Fruit fly (Drosophila melanogaster) whole organism, prepupa: Measurements from ENCODE around the gene Axud1.

Experiments used
- CG10669 ChIP-seq: fragments of 200-800 bp; sonication (Bioruptor generic); optimal IDR thresholded peaks from 3 replicates; lab custom pipeline; 2018; ENCODE audit warnings: missing biosample characterization, mild to moderate bottlenecking, missing genetic modification characterization, moderate library complexity
- CG11294 ChIP-seq: fragments of 200-800 bp; sonication (Bioruptor generic); IDR thresholded peaks from 2 replicates; pipeline ENCODE4 v1.3.6; 2022; ENCODE audit warnings: missing biosample characterization, missing genetic modification characterization
- CG11762 ChIP-seq: fragments of 200-800 bp; sonication (Bioruptor generic); optimal IDR thresholded peaks from 3 replicates; lab custom pipeline; 2016; ENCODE audit warnings: missing biosample characterization, missing genetic modification characterization; ENCODE audit not compliant: insufficient read depth
- CG11902 ChIP-seq: fragments of 200-800 bp; sonication (Bioruptor generic); optimal IDR thresholded peaks from 3 replicates; lab custom pipeline; 2016; ENCODE audit warnings: missing biosample characterization, missing genetic modification characterization
- CG15336 ChIP-seq: fragments of 200-800 bp; sonication (Bioruptor generic); IDR thresholded peaks from 2 replicates; pipeline ENCODE4 v1.3.6; 2022; ENCODE audit warnings: missing biosample characterization, missing genetic modification characterization
- CG1621 ChIP-seq: fragments of 200-800 bp; sonication (Bioruptor generic); optimal IDR thresholded peaks from 3 replicates; lab custom pipeline; 2018; ENCODE audit warnings: missing biosample characterization, mild to moderate bottlenecking, missing genetic modification characterization
- CG3032 ChIP-seq: fragments of 200-800 bp; optimal IDR thresholded peaks from 2 replicates; lab custom pipeline; 2019; ENCODE audit warnings: missing biosample characterization, mild to moderate bottlenecking, missing genetic modification characterization, moderate library complexity
- CG31627 ChIP-seq: fragments of 200-800 bp; sonication (Bioruptor generic); optimal IDR thresholded peaks from 3 replicates; lab custom pipeline; 2016; ENCODE audit warnings: missing biosample characterization, missing genetic modification characterization
- CG32006 ChIP-seq: fragments of 200-800 bp; sonication (Bioruptor generic); optimal IDR thresholded peaks from 3 replicates; lab custom pipeline; 2017; ENCODE audit warnings: missing biosample characterization, mild to moderate bottlenecking, missing genetic modification characterization
- CG34406 ChIP-seq: fragments of 200-800 bp; sonication (Bioruptor generic); optimal IDR thresholded peaks from 3 replicates; lab custom pipeline; 2016; ENCODE audit warnings: missing biosample characterization, missing genetic modification characterization
- CG3919 ChIP-seq: fragments of 200-800 bp; sonication (Bioruptor generic); optimal IDR thresholded peaks from 3 replicates; lab custom pipeline; 2016; ENCODE audit warnings: missing biosample characterization, missing genetic modification characterization
- CG4318 ChIP-seq: fragments of 200-800 bp; sonication (Bioruptor generic); optimal IDR thresholded peaks from 3 replicates; lab custom pipeline; 2017; ENCODE audit warnings: missing biosample characterization, mild to moderate bottlenecking, missing genetic modification characterization
- CG6163 ChIP-seq: fragments of 200-800 bp; sonication (Bioruptor generic); IDR thresholded peaks from 3 replicates; pipeline ENCODE4 v1.3.6; 2022; ENCODE audit warnings: missing biosample characterization, missing genetic modification characterization
- CG6276 ChIP-seq: fragments of 200-800 bp; sonication (Bioruptor generic); optimal IDR thresholded peaks from 2 replicates; lab custom pipeline; 2017; ENCODE audit warnings: missing biosample characterization, mild to moderate bottlenecking, missing genetic modification characterization
- CG6792 ChIP-seq: fragments of 200-800 bp; sonication (Bioruptor generic); optimal IDR thresholded peaks from 3 replicates; lab custom pipeline; 2016; ENCODE audit warnings: missing biosample characterization, missing genetic modification characterization
- CG6808 ChIP-seq: fragments of 200-800 bp; sonication (Bioruptor generic); optimal IDR thresholded peaks from 3 replicates; lab custom pipeline; 2017; ENCODE audit warnings: missing biosample characterization, missing genetic modification characterization, mild to moderate bottlenecking, moderate library complexity, missing genetic modification reagents
- CG6854 ChIP-seq: fragments of 200-800 bp; sonication (Bioruptor generic); optimal IDR thresholded peaks from 2 replicates; lab custom pipeline; 2017; ENCODE audit warnings: missing biosample characterization, mild to moderate bottlenecking, missing genetic modification characterization
- CG7368 ChIP-seq: fragments of 200-800 bp; sonication (Bioruptor generic); optimal IDR thresholded peaks from 3 replicates; lab custom pipeline; 2016; ENCODE audit warnings: missing biosample characterization, missing genetic modification characterization
- CG8119 ChIP-seq: fragments of 200-800 bp; sonication (Bioruptor generic); IDR thresholded peaks from 3 replicates; pipeline ENCODE4 v1.3.6; 2022; ENCODE audit warnings: missing biosample characterization, missing genetic modification characterization
- CG8319 ChIP-seq: fragments of 200-800 bp; sonication (Bioruptor generic); optimal IDR thresholded peaks from 3 replicates; lab custom pipeline; 2016; ENCODE audit warnings: missing biosample characterization, missing genetic modification characterization
- CG8632 ChIP-seq: fragments of 200-800 bp; sonication (Bioruptor generic); optimal IDR thresholded peaks from 3 replicates; lab custom pipeline; 2016; ENCODE audit warnings: missing biosample characterization, missing genetic modification characterization
- CG9139 ChIP-seq: fragments of 200-800 bp; sonication (Bioruptor generic); optimal IDR thresholded peaks from 3 replicates; lab custom pipeline; 2017; ENCODE audit warnings: missing biosample characterization, mild to moderate bottlenecking, missing genetic modification characterization
- Eip75B ChIP-seq: fragments of 200-800 bp; sonication (Bioruptor generic); optimal IDR thresholded peaks from 3 replicates; lab custom pipeline; 2016; ENCODE audit warnings: missing biosample characterization, missing genetic modification characterization
- Eip93F ChIP-seq: fragments of 200-800 bp; sonication (Bioruptor generic); optimal IDR thresholded peaks from 2 replicates; lab custom pipeline; 2016; ENCODE audit warnings: missing biosample characterization, mild to moderate bottlenecking, missing genetic modification characterization
- Ets96B ChIP-seq: fragments of 200-800 bp; optimal IDR thresholded peaks from 2 replicates; lab custom pipeline; 2019; ENCODE audit warnings: missing biosample characterization, mild to moderate bottlenecking, missing genetic modification characterization, moderate library complexity
- Gug ChIP-seq: fragments of 200-800 bp; sonication (Bioruptor generic); IDR thresholded peaks from 2 replicates; pipeline ENCODE4 v1.3.6; 2022; ENCODE audit warnings: missing biosample characterization, missing genetic modification characterization
- Hr38 ChIP-seq: sonication (Bioruptor generic); optimal IDR thresholded peaks from 2 replicates; lab custom pipeline; 2016; ENCODE audit warnings: missing biosample characterization, missing genetic modification characterization
- Hr39 ChIP-seq: fragments of 200-800 bp; sonication (Bioruptor generic); optimal IDR thresholded peaks from 2 replicates; lab custom pipeline; 2016; ENCODE audit warnings: missing biosample characterization, missing genetic modification characterization
- Hr4 ChIP-seq: fragments of 200-800 bp; sonication (Bioruptor generic); optimal IDR thresholded peaks from 3 replicates; lab custom pipeline; 2016; ENCODE audit warnings: missing biosample characterization, missing genetic modification characterization
- Lpt ChIP-seq: fragments of 200-800 bp; sonication (Bioruptor generic); optimal IDR thresholded peaks from 3 replicates; lab custom pipeline; 2016; ENCODE audit warnings: missing biosample characterization, missing genetic modification characterization
- Met ChIP-seq: fragments of 200-800 bp; sonication (Bioruptor generic); optimal IDR thresholded peaks from 3 replicates; lab custom pipeline; 2016; ENCODE audit warnings: missing biosample characterization, missing genetic modification characterization
- OdsH ChIP-seq: fragments of 200-800 bp; sonication (Bioruptor generic); optimal IDR thresholded peaks from 3 replicates; lab custom pipeline; 2016; ENCODE audit warnings: missing biosample characterization, missing genetic modification characterization
- Sox15 ChIP-seq: fragments of 200-800 bp; sonication (Bioruptor generic); optimal IDR thresholded peaks from 3 replicates; lab custom pipeline; 2016; ENCODE audit warnings: missing biosample characterization, missing genetic modification characterization
- achi ChIP-seq: fragments of 200-800 bp; sonication (Bioruptor generic); optimal IDR thresholded peaks from 3 replicates; lab custom pipeline; 2016; ENCODE audit warnings: missing biosample characterization, missing genetic modification characterization
- acj6 ChIP-seq: fragments of 200-800 bp; sonication (Bioruptor generic); optimal IDR thresholded peaks from 3 replicates; lab custom pipeline; 2016; ENCODE audit warnings: missing biosample characterization, missing genetic modification characterization
- cyc ChIP-seq: fragments of 200-800 bp; sonication (Bioruptor generic); optimal IDR thresholded peaks from 3 replicates; lab custom pipeline; 2016; ENCODE audit warnings: missing biosample characterization, missing genetic modification characterization
- dsx ChIP-seq: fragments of 200-800 bp; optimal IDR thresholded peaks from 3 replicates; lab custom pipeline; 2019; ENCODE audit warnings: missing biosample characterization, mild to moderate bottlenecking, missing genetic modification characterization, moderate library complexity; ENCODE audit not compliant: poor library complexity, severe bottlenecking
- esn ChIP-seq: fragments of 200-800 bp; sonication (Bioruptor generic); optimal IDR thresholded peaks from 2 replicates; lab custom pipeline; 2016; ENCODE audit warnings: missing biosample characterization, mild to moderate bottlenecking, missing genetic modification characterization, moderate library complexity
- fd59A ChIP-seq: fragments of 200-800 bp; sonication (Bioruptor generic); optimal IDR thresholded peaks from 2 replicates; lab custom pipeline; 2017; ENCODE audit warnings: missing biosample characterization, mild to moderate bottlenecking, missing genetic modification characterization, missing genetic modification reagents
- fd85E ChIP-seq: fragments of 200-800 bp; sonication (Bioruptor generic); optimal IDR thresholded peaks from 3 replicates; lab custom pipeline; 2016; ENCODE audit warnings: missing biosample characterization, missing genetic modification characterization
- fkh ChIP-seq: fragments of 200-800 bp; sonication (Bioruptor generic); optimal IDR thresholded peaks from 3 replicates; lab custom pipeline; 2017; ENCODE audit warnings: missing biosample characterization, mild to moderate bottlenecking, missing genetic modification characterization, moderate library complexity
- net ChIP-seq: fragments of 200-800 bp; sonication (Bioruptor generic); optimal IDR thresholded peaks from 3 replicates; lab custom pipeline; 2016; ENCODE audit warnings: missing biosample characterization, missing genetic modification characterization
- pdm3 ChIP-seq: fragments of 200-800 bp; sonication (Bioruptor generic); optimal IDR thresholded peaks from 3 replicates; lab custom pipeline; 2016; ENCODE audit warnings: missing biosample characterization, missing genetic modification characterization
- salr ChIP-seq, 2 experiments: fragments of 200-800 bp; sonication (Bioruptor generic); optimal IDR thresholded peaks; 3 replicates each; lab custom pipeline; 2016 to 2018; ENCODE audit warnings: missing biosample characterization in 2 of 2, missing genetic modification characterization in 2 of 2, mild to moderate bottlenecking in 1 of 2
- topi ChIP-seq: fragments of 200-800 bp; sonication (Bioruptor generic); optimal IDR thresholded peaks from 3 replicates; lab custom pipeline; 2016; ENCODE audit warnings: missing biosample characterization, missing genetic modification characterization

The Axud1 gene

dm6 chr2L:2373818-2374746 lies 8.9 kb downstream of the Axud1 start, which contains the start of the genes CG3609 and CG15390 (continued):
- TF ChIP-seq CG11762 (GFP tag; lab: Kevin White, UChicago): no peak
- TF ChIP-seq dsx (GFP tag; lab: Kevin White, UChicago): peak; percentile 74
- TF ChIP-seq CG8319 (GFP tag; lab: Kevin White, UChicago): peak; percentile 43
- peak; percentile 49 for TF ChIP-seq CG11902 (GFP tag; lab: Kevin White, UChicago)
- TF ChIP-seq Gug: peak; percentile 46
- peak; percentile 76 for TF ChIP-seq Hr38 (GFP tag; lab: Kevin White, UChicago)
- no peak for TF ChIP-seq fd85E
- TF ChIP-seq CG32006 (GFP tag; lab: Kevin White, UChicago): peak; percentile 57
- TF ChIP-seq CG8119 (GFP tag; lab: Robert Waterston, UW): peak; percentile 75
- peak; percentile 85 for TF ChIP-seq Hr4 (GFP tag; lab: Kevin White, UChicago)
- peak; percentile 73 for TF ChIP-seq topi (GFP tag; lab: Kevin White, UChicago)
- TF ChIP-seq CG1621: peak; percentile 79
- TF ChIP-seq CG10669 (GFP tag; lab: Kevin White, UChicago): peak; percentile 66
- peak; percentile 78 for TF ChIP-seq CG15336 (GFP tag; lab: Robert Waterston, UW)
- peak; percentile 9 for TF ChIP-seq CG6854 (GFP tag; lab: Kevin White, UChicago)
- TF ChIP-seq net (GFP tag; lab: Kevin White, UChicago): peak; percentile 83
- peak; percentile 65 for TF ChIP-seq CG6792
- peak; percentile 60 for TF ChIP-seq CG7368
- peak; percentile 92 for TF ChIP-seq CG6163 (GFP tag; lab: Robert Waterston, UW)
- TF ChIP-seq CG3919: peak; percentile 91
- peak; percentile 55 for TF ChIP-seq fd59A (GFP tag; lab: Kevin White, UChicago)
- peak; percentile 76 for TF ChIP-seq Eip93F (GFP tag; lab: Kevin White, UChicago)
- TF ChIP-seq Sox15 (GFP tag; lab: Kevin White, UChicago): peak; percentile 14
- peak; percentile 83 for TF ChIP-seq cyc
- TF ChIP-seq Eip75B: peak; percentile 78
- TF ChIP-seq pdm3: peak; percentile 88
- TF ChIP-seq fkh (GFP tag; lab: Kevin White, UChicago): peak; percentile 76
- peak; percentile 79 for TF ChIP-seq OdsH
- peak; percentile 81 for TF ChIP-seq CG6276 (GFP tag; lab: Kevin White, UChicago)
- peak; percentile 73 to 76 for TF ChIP-seq salr (GFP tag; optimal IDR thresholded peaks at IDR 0.05; lab: Kevin White, UChicago)
- TF ChIP-seq esn (GFP tag; lab: Kevin White, UChicago): peak; percentile 86
- peak; percentile 30 for TF ChIP-seq CG34406 (GFP tag; lab: Kevin White, UChicago)
- peak; percentile 83 for TF ChIP-seq CG31627 (GFP tag; lab: Kevin White, UChicago)
- TF ChIP-seq Ets96B (tag; lab: Kevin White, UChicago): peak; percentile 56
- TF ChIP-seq, all 60 proteins: peak for 58

- TF ChIP-seq net (GFP tag; lab: Kevin White, UChicago) (peak; percentile 47), pdm3 (peak; percentile 64), CG11294 (GFP tag; lab: Robert Waterston, UW) (no peak), CG34406 (GFP tag; lab: Kevin White, UChicago) (peak; percentile 70), achi (GFP tag; lab: Kevin White, UChicago) (peak; percentile 100), CG8632 (GFP tag; lab: Kevin White, UChicago) (peak; percentile 46), fkh (GFP tag; lab: Kevin White, UChicago) (peak; percentile 97), Lpt (GFP tag; lab: Kevin White, UChicago) (peak; percentile 22), CG3919 (peak; percentile 100), Hr4 (GFP tag; lab: Kevin White, UChicago) (peak; percentile 3), Met (GFP tag; lab: Kevin White, UChicago) (peak; percentile 77), CG8319 (GFP tag; lab: Kevin White, UChicago) (no peak), dsx (GFP tag; lab: Kevin White, UChicago) (peak; percentile 74), acj6 (GFP tag; lab: Kevin White, UChicago) (peak; percentile 70), Hr39 (peak; percentile 62), fd85E (peak; percentile 9), CG9139 (GFP tag; lab: Kevin White, UChicago) (peak; percentile 20), CG3032 (tag; lab: Kevin White, UChicago) (peak; percentile 47), CG6808 (GFP tag; lab: Kevin White, UChicago) (peak; percentile 30), OdsH (peak; percentile 65), esn (GFP tag; lab: Kevin White, UChicago) (peak; percentile 84), Gug (no peak), Hr38 (GFP tag; lab: Kevin White, UChicago) (no peak), Ets96B (tag; lab: Kevin White, UChicago) (no peak), CG4318 (GFP tag; lab: Kevin White, UChicago) (no peak)
Measured at dm6 chr2L:2375655-2376417, 10.7 kb downstream of the Axud1 start, which contains the start of gene Atxn7. Atxn7 (plus strand) TSS chr2L:2375841.
